Worm (Caenorhabditis elegans): ENCODE measurements around the gene C46C11.4.

The C46C11.4 gene

ce11 chrX:4619582-4619981 lies 27.4 kb downstream of the C46C11.4 start, which contains the start of gene pqn-65:
TSS of gene pqn-65 (minus strand) at chrX:4619635.
- TF ChIP-seq unc-62 (GFP tag; optimal IDR thresholded peaks at IDR 0.05) = no peak

ce11 chrX:4616832-4617231 lies 30.2 kb downstream of the C46C11.4 start:
- no peak for TF ChIP-seq unc-62 (GFP tag; optimal IDR thresholded peaks at IDR 0.05)

ce11 chrX:4615034-4615433 lies 32.0 kb downstream of the C46C11.4 start:
- no peak for TF ChIP-seq unc-62 (GFP tag; optimal IDR thresholded peaks at IDR 0.05)

ce11 chrX:4609635-4610034 lies 37.4 kb downstream of the C46C11.4 start:
- no peak for TF ChIP-seq unc-62 (GFP tag; optimal IDR thresholded peaks at IDR 0.05)

- no peak for TF ChIP-seq unc-62 (GFP tag; optimal IDR thresholded peaks at IDR 0.05)
Observed at ce11 chrX:4607300-4607699, 39.7 kb downstream of the C46C11.4 start.

ce11 chrX:4605828-4606227 lies 41.2 kb downstream of the C46C11.4 start, which contains the start of gene spat-3:
TSS of gene spat-3 (minus strand) at chrX:4605928.
- no peak for TF ChIP-seq unc-62 (GFP tag; optimal IDR thresholded peaks at IDR 0.05)

- no peak for TF ChIP-seq unc-62 (GFP tag; optimal IDR thresholded peaks at IDR 0.05)
Observed at ce11 chrX:4604185-4604584, 42.8 kb downstream of the C46C11.4 start.

- TF ChIP-seq unc-62 (GFP tag; optimal IDR thresholded peaks at IDR 0.05) = no peak
Observed at ce11 chrX:4600987-4601386, 46.0 kb downstream of the C46C11.4 start.

ce11 chrX:4599526-4599925 lies 47.5 kb downstream of the C46C11.4 start:
- TF ChIP-seq unc-62 (GFP tag; optimal IDR thresholded peaks at IDR 0.05) = no peak

- TF ChIP-seq unc-62 (GFP tag; optimal IDR thresholded peaks at IDR 0.05) = no peak
Observed at ce11 chrX:4597419-4597818, 49.6 kb downstream of the C46C11.4 start.
